Worm (Caenorhabditis elegans) whole organism, early embryonic: ENCODE results near the gene F48F7.6.

Experiments
- B0310.2 ChIP-seq: sonication (generic microtip); optimal IDR thresholded peaks from 2 replicates; lab custom pipeline; 2016; ENCODE audit warnings: mild to moderate bottlenecking, missing genetic modification characterization, missing compliant biosample characterization
- F13C5.2 ChIP-seq: sonication (generic microtip); optimal IDR thresholded peaks from 2 replicates; lab custom pipeline; 2017; ENCODE audit warnings: mild to moderate bottlenecking, missing genetic modification characterization, inconsistent platforms, missing compliant biosample characterization
- ama-1 ChIP-seq: fragments of 150-350 bp; optimal IDR thresholded peaks from 2 replicates; lab custom pipeline; 2014
- flt-1 ChIP-seq: fragments of 200-800 bp; sonication (Bioruptor generic); IDR thresholded peaks from 2 replicates; pipeline ENCODE4 v1.3.6; 2022; ENCODE audit warnings: missing genetic modification characterization, missing compliant biosample characterization
- sea-1 ChIP-seq: fragments of 200-800 bp; sonication (Bioruptor generic); conservative IDR thresholded peaks from 2 replicates; pipeline ENCODE4 v1.3.6; 2022; ENCODE audit warnings: missing genetic modification characterization, missing compliant biosample characterization
- tbx-11 ChIP-seq: fragments of 200-800 bp; sonication (Bioruptor generic); IDR thresholded peaks from 2 replicates; pipeline ENCODE4 v1.3.6; 2022; ENCODE audit warnings: missing genetic modification characterization, missing compliant biosample characterization
- tra-4 ChIP-seq: sonication (generic microtip); optimal IDR thresholded peaks from 2 replicates; lab custom pipeline; 2017; ENCODE audit warnings: missing genetic modification characterization, missing compliant biosample characterization

DNA sequence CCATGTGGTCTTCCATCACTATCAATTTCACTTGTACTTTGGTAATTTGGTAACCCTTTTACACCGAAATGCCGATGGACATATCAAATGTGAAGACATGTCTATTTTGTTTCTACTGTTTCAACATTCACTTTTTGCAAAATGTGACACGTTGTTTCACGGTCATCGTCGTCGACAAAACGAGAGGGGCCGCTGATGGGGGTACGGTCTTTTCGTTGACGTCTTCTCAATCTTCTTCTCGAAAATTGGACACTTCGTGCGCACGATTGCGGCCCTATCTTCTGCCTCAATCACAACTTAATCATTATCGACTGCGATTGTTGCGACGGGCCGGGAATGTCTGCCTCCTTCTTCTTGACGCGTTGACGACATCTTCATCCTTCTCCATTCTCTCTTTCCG is 40.9 kb upstream of the F48F7.6 start:
- TF ChIP-seq ama-1 (lab: Kevin White, UChicago), result no peak
- TF ChIP-seq F13C5.2 (tag; lab: Kevin White, UChicago), result no peak
- TF ChIP-seq tra-4, result no peak
- TF ChIP-seq B0310.2 (tag; lab: Kevin White, UChicago), result no peak
- no peak for TF ChIP-seq sea-1 (GFP tag; lab: Robert Waterston, UW)
- no peak for TF ChIP-seq flt-1
- no peak for TF ChIP-seq tbx-11
